Comparison of ENCODE assay signal across 2 fruit fly cellular contexts in genomic region chr2L:4124629-4125350, dm6.
TF ChIP-seq lines count a peak whose summit lies in the region.

No protein-coding gene starts in this region.

TF ChIP-seq in whole organism, embryonic, 481 proteins besides CTCF, POLR2A, EP300 and RAD21 (continued from another document and continues in another):
- TF ChIP-seq scrt (GFP tag; optimal IDR thresholded peaks at IDR 0.05; lab: Kevin White, UChicago): peak; percentile 42
- peak; percentile 35; the same call in 1 of the 3 replicates for TF ChIP-seq Aef1 (GFP tag; IDR thresholded peaks at IDR 0.05; lab: Robert Waterston, UW)
- no peak for TF ChIP-seq emc (GFP tag; optimal IDR thresholded peaks at IDR 0.05; lab: Kevin White, UChicago)
- TF ChIP-seq Dbx (GFP tag; IDR thresholded peaks at IDR 0.05; lab: Robert Waterston, UW): 0 out of 3 replicates have a peak, but pooled peaks have one; percentile 36
- TF ChIP-seq ERR (GFP tag; optimal IDR thresholded peaks at IDR 0.05; lab: Kevin White, UChicago): no peak
- no peak for TF ChIP-seq C15 (GFP tag; IDR thresholded peaks at IDR 0.05; lab: Robert Waterston, UW)
- no peak for TF ChIP-seq yki (optimal IDR thresholded peaks at IDR 0.05; lab: Kevin White, UChicago)
- TF ChIP-seq CG33213 (GFP tag; optimal IDR thresholded peaks at IDR 0.05; lab: Kevin White, UChicago): peak; percentile 11
- 0 out of 2 replicates have a peak, but pooled peaks have one; percentile 8 for TF ChIP-seq CG1024 (GFP tag; IDR thresholded peaks at IDR 0.05; lab: Robert Waterston, UW)
- peak; percentile 55 for TF ChIP-seq Xbp1 (GFP tag; optimal IDR thresholded peaks at IDR 0.05; lab: Kevin White, UChicago)
- peak; percentile 42 for TF ChIP-seq Six4 (GFP tag; optimal IDR thresholded peaks at IDR 0.05; lab: Kevin White, UChicago)
- TF ChIP-seq CG6813 (GFP tag; optimal IDR thresholded peaks at IDR 0.05; lab: Kevin White, UChicago): peak; percentile 60
- TF ChIP-seq shn (GFP tag; optimal IDR thresholded peaks at IDR 0.05; lab: Kevin White, UChicago): no peak
- TF ChIP-seq Max (GFP tag; optimal IDR thresholded peaks at IDR 0.05; lab: Kevin White, UChicago): no peak
- TF ChIP-seq CG14050 (GFP tag; IDR thresholded peaks at IDR 0.05; lab: Robert Waterston, UW): 0 out of 3 replicates have a peak, but pooled peaks have one; percentile 13
- TF ChIP-seq CG7372 (GFP tag; IDR thresholded peaks at IDR 0.05; lab: Robert Waterston, UW): no peak
- no peak for TF ChIP-seq CG3163 (GFP tag; optimal IDR thresholded peaks at IDR 0.05; lab: Kevin White, UChicago)
- no peak for TF ChIP-seq Hr39 (optimal IDR thresholded peaks at IDR 0.05; lab: Kevin White, UChicago)
- TF ChIP-seq toy (GFP tag; IDR thresholded peaks at IDR 0.05; lab: Robert Waterston, UW): no peak
- no peak for TF ChIP-seq prd (optimal IDR thresholded peaks at IDR 0.05; lab: Kevin White, UChicago)
- peak; percentile 68; the same call in 2 of the 3 replicates for TF ChIP-seq prd (GFP tag; IDR thresholded peaks at IDR 0.05; lab: Robert Waterston, UW)
- TF ChIP-seq Adf1 (GFP tag; IDR thresholded peaks at IDR 0.05; lab: Robert Waterston, UW): no peak
- TF ChIP-seq CG6791 (GFP tag; IDR thresholded peaks at IDR 0.05; lab: Robert Waterston, UW; ENCODE audit: partially characterized antibody): no peak
- TF ChIP-seq Taf1 (GFP tag; IDR thresholded peaks at IDR 0.05; lab: Robert Waterston, UW): no peak
- TF ChIP-seq CG2129 (GFP tag; IDR thresholded peaks at IDR 0.05; lab: Robert Waterston, UW; ENCODE audit: partially characterized antibody): no peak
- no peak for TF ChIP-seq nerfin-2 (GFP tag; IDR thresholded peaks at IDR 0.05; lab: Robert Waterston, UW; ENCODE audit: partially characterized antibody)
- no peak for TF ChIP-seq CHES-1-like (GFP tag; optimal IDR thresholded peaks at IDR 0.05; lab: Kevin White, UChicago)
- peak; percentile 73 for TF ChIP-seq lab (GFP tag; optimal IDR thresholded peaks at IDR 0.05; lab: Kevin White, UChicago)
- TF ChIP-seq Deaf1 (tag; optimal IDR thresholded peaks at IDR 0.05; lab: Kevin White, UChicago): peak; percentile 11
- TF ChIP-seq stwl (tag; optimal IDR thresholded peaks at IDR 0.05; lab: Kevin White, UChicago): no peak
- TF ChIP-seq CG14014 (GFP tag; IDR thresholded peaks at IDR 0.05; lab: Robert Waterston, UW): peak; percentile 20; the same call in 1 of the 2 replicates
- TF ChIP-seq fd3F (GFP tag; optimal IDR thresholded peaks at IDR 0.05; lab: Kevin White, UChicago): no peak
- no peak for TF ChIP-seq fd64A (GFP tag; optimal IDR thresholded peaks at IDR 0.05; lab: Kevin White, UChicago)
- TF ChIP-seq Hr3 (GFP tag; optimal IDR thresholded peaks at IDR 0.05; lab: Kevin White, UChicago): peak; percentile 26
- TF ChIP-seq CG4282 (GFP tag; optimal IDR thresholded peaks at IDR 0.05; lab: Kevin White, UChicago): no peak
- TF ChIP-seq al (GFP tag; IDR thresholded peaks at IDR 0.05; lab: Robert Waterston, UW): no peak
- no peak for TF ChIP-seq jing (GFP tag; optimal IDR thresholded peaks at IDR 0.05; lab: Kevin White, UChicago)
- TF ChIP-seq z (GFP tag; IDR thresholded peaks at IDR 0.05; lab: Robert Waterston, UW): no peak
- no peak for TF ChIP-seq sima (GFP tag; optimal IDR thresholded peaks at IDR 0.05; lab: Kevin White, UChicago)
- TF ChIP-seq CG31388 (GFP tag; optimal IDR thresholded peaks at IDR 0.05; lab: Kevin White, UChicago): no peak
- TF ChIP-seq CG10209 (GFP tag; optimal IDR thresholded peaks at IDR 0.05; lab: Kevin White, UChicago): peak; percentile 57
- TF ChIP-seq nerfin-1 (tag; optimal IDR thresholded peaks at IDR 0.05; lab: Kevin White, UChicago): peak; percentile 64
- TF ChIP-seq Dip3 (GFP tag; optimal IDR thresholded peaks at IDR 0.05; lab: Kevin White, UChicago): no peak
- TF ChIP-seq CG18619 (GFP tag; optimal IDR thresholded peaks at IDR 0.05; lab: Kevin White, UChicago): peak; percentile 46
- TF ChIP-seq CG13894 (tag; optimal IDR thresholded peaks at IDR 0.05; lab: Kevin White, UChicago): peak; percentile 12
- no peak for TF ChIP-seq Ravus (GFP tag; IDR thresholded peaks at IDR 0.05; lab: Robert Waterston, UW)
- TF ChIP-seq CG33557 (GFP tag; optimal IDR thresholded peaks at IDR 0.05; lab: Kevin White, UChicago): peak; percentile 73
- no peak for TF ChIP-seq CG7963 (GFP tag; IDR thresholded peaks at IDR 0.05; lab: Robert Waterston, UW; ENCODE audit: partially characterized antibody)
- TF ChIP-seq gem (tag; optimal IDR thresholded peaks at IDR 0.05; lab: Kevin White, UChicago): peak; percentile 87
- no peak for TF ChIP-seq pita (GFP tag; optimal IDR thresholded peaks at IDR 0.05; lab: Kevin White, UChicago)
- no peak for TF ChIP-seq knrl (GFP tag; IDR thresholded peaks at IDR 0.05; lab: Robert Waterston, UW; ENCODE audit: partially characterized antibody)
- peak; percentile 18 for TF ChIP-seq kay (GFP tag; optimal IDR thresholded peaks at IDR 0.05; lab: Kevin White, UChicago)
- TF ChIP-seq fd96Cb (tag; optimal IDR thresholded peaks at IDR 0.05; lab: Kevin White, UChicago): peak; percentile 77
- no peak for TF ChIP-seq HLH4C (GFP tag; IDR thresholded peaks at IDR 0.05; lab: Robert Waterston, UW; ENCODE audit: partially characterized antibody)
- peak; percentile 59 for TF ChIP-seq CG30403 (GFP tag; optimal IDR thresholded peaks at IDR 0.05; lab: Kevin White, UChicago)
- no peak for TF ChIP-seq CG10959 (GFP tag; IDR thresholded peaks at IDR 0.05; lab: Robert Waterston, UW)
- TF ChIP-seq Ptx1 (GFP tag; IDR thresholded peaks at IDR 0.05; lab: Robert Waterston, UW): peak; percentile 62
- TF ChIP-seq CG8388 (GFP tag; optimal IDR thresholded peaks at IDR 0.05; lab: Kevin White, UChicago): peak; percentile 66
- TF ChIP-seq CG6654 (GFP tag; optimal IDR thresholded peaks at IDR 0.05; lab: Kevin White, UChicago): peak; percentile 40
- TF ChIP-seq Dad (GFP tag; optimal IDR thresholded peaks at IDR 0.05; lab: Kevin White, UChicago): peak; percentile 26
- TF ChIP-seq Jarid2 (GFP tag; optimal IDR thresholded peaks at IDR 0.05; lab: Kevin White, UChicago): peak; percentile 11
- TF ChIP-seq gsb (GFP tag; IDR thresholded peaks at IDR 0.05; lab: Robert Waterston, UW): no peak
- peak; percentile 46 for TF ChIP-seq slou (GFP tag; optimal IDR thresholded peaks at IDR 0.05; lab: Kevin White, UChicago)
- TF ChIP-seq Med (GFP tag; lab: Kevin White, UChicago): peak; percentile 76
- TF ChIP-seq trh (GFP tag; optimal IDR thresholded peaks at IDR 0.05; lab: Kevin White, UChicago): no peak
- peak; percentile 82 for TF ChIP-seq Blimp-1 (GFP tag; optimal IDR thresholded peaks at IDR 0.05; lab: Kevin White, UChicago)

TF ChIP-seq in whole organism, prepupa, 60 proteins besides CTCF, POLR2A, EP300 and RAD21 (continued from another document):
- no peak for TF ChIP-seq CG9139 (GFP tag; optimal IDR thresholded peaks at IDR 0.05; lab: Kevin White, UChicago)
- no peak for TF ChIP-seq topi (GFP tag; optimal IDR thresholded peaks at IDR 0.05; lab: Kevin White, UChicago)
- TF ChIP-seq cyc (GFP tag; optimal IDR thresholded peaks at IDR 0.05; lab: Kevin White, UChicago): no peak
- no peak for TF ChIP-seq CG6854 (GFP tag; optimal IDR thresholded peaks at IDR 0.05; lab: Kevin White, UChicago)
- TF ChIP-seq CG6792 (GFP tag; optimal IDR thresholded peaks at IDR 0.05; lab: Kevin White, UChicago): no peak
- TF ChIP-seq svp (GFP tag; lab: Kevin White, UChicago): peak; percentile 62
- TF ChIP-seq CG10631 (GFP tag; optimal IDR thresholded peaks at IDR 0.05; lab: Kevin White, UChicago): no peak
- TF ChIP-seq achi (GFP tag; optimal IDR thresholded peaks at IDR 0.05; lab: Kevin White, UChicago): no peak
- no peak for TF ChIP-seq CG6276 (GFP tag; optimal IDR thresholded peaks at IDR 0.05; lab: Kevin White, UChicago)
- no peak for TF ChIP-seq Hr38 (GFP tag; optimal IDR thresholded peaks at IDR 0.05; lab: Kevin White, UChicago)
